Fruit fly (Drosophila melanogaster): ENCODE data around the gene kirre.
A peak's percentile ranks its signal among the peaks of the same experiment; 100 is the strongest.

Gene kirre

DNA sequence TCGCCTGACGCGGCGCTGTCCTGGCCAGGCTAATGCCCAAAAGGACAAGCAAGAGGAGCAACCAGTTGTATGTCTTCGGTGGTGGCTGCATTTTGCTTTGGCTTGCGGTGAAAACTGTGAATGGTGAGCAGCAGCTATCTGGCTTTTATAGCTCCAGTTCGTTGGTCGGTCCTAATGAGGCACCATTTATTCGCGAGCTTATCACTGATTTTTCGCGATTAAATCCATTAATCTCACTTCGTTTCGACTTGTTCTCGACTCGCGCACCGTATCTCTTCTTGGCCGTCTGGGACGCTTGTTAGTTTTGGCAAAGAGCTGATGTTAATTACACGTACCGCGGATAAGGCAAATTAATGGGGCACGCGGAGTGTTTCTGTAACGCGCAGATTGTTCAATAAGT is 136.2 kb downstream of the kirre start, which contains the start of gene CG14417:
TSS of gene CG14417 (minus strand) at position 101 of the 400 bp plus-strand sequence.
- TF ChIP-seq CG9139 (GFP tag; optimal IDR thresholded peaks at IDR 0.05) = no peak
- no peak for TF ChIP-seq Hr4 (GFP tag; optimal IDR thresholded peaks at IDR 0.05)
- TF ChIP-seq CG8119 (GFP tag; IDR thresholded peaks at IDR 0.05) = no peak
- TF ChIP-seq pdm3 (GFP tag; optimal IDR thresholded peaks at IDR 0.05) = no peak

DNA sequence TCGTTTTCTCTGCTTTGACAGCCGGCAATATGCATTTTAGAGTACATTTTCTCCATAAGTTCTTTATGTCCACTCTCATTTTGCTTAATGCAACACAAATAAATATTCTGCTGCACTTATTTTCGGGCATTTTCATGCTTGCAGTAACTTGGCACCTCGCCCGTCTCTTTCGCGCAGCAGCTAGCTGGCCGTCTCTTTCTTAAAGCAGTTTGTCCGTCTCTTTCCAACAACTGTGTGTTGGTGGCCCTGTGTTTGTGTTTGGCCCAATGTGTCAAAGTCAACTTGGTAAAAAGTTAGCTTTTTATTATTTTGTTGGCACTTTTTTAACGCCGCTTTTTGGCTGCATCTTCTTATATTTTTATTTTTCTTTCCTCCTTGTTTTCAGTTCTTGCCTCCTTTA is 136.9 kb downstream of the kirre start:
- TF ChIP-seq Ets96B (tag; optimal IDR thresholded peaks at IDR 0.05) (no peak), CG11762 (GFP tag; optimal IDR thresholded peaks at IDR 0.05; ENCODE audit: insufficient read depth) (no peak), salr (GFP tag; optimal IDR thresholded peaks at IDR 0.05) (no peak), acj6 (GFP tag; optimal IDR thresholded peaks at IDR 0.05) (no peak), Eip93F (GFP tag; optimal IDR thresholded peaks at IDR 0.05) (no peak), CG9139 (GFP tag; optimal IDR thresholded peaks at IDR 0.05) (no peak), OdsH (GFP tag; optimal IDR thresholded peaks at IDR 0.05) (no peak), Gug (GFP tag; IDR thresholded peaks at IDR 0.05) (no peak), CG32006 (GFP tag; optimal IDR thresholded peaks at IDR 0.05) (no peak), vri (GFP tag; optimal IDR thresholded peaks at IDR 0.05) (no peak), CG6792 (GFP tag; optimal IDR thresholded peaks at IDR 0.05) (no peak), CG6163 (GFP tag; IDR thresholded peaks at IDR 0.05) (no peak), topi (GFP tag; optimal IDR thresholded peaks at IDR 0.05) (no peak), esn (GFP tag; optimal IDR thresholded peaks at IDR 0.05) (no peak), CG3919 (GFP tag; optimal IDR thresholded peaks at IDR 0.05) (no peak), CG3032 (tag; optimal IDR thresholded peaks at IDR 0.05) (no peak), fkh (GFP tag; optimal IDR thresholded peaks at IDR 0.05) (no peak), CG8119 (GFP tag; IDR thresholded peaks at IDR 0.05) (no peak), CG10631 (GFP tag; optimal IDR thresholded peaks at IDR 0.05) (no peak)

DNA sequence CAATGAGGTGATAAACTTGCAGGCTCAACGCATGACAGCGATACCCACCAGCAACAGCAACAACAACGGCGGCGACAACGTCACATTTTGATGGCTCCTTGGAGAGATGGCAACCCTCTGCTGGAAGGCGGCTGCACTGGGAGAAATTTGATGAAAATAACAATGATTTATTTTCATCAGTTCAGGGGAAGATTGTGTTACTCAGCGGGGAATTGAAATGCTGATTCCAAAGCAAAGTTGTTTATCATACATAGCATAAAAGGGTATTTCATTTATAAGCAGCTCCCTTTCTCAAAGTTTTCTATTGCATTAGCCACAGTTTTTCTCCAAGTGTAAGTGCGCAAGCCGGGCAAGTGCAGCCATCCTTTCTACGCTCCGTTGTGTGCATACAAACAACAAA is 140.5 kb downstream of the kirre start:
- peak; percentile 15 for TF ChIP-seq Hr39 (GFP tag; optimal IDR thresholded peaks at IDR 0.05)
- peak; percentile 75 for TF ChIP-seq Eip78C (GFP tag)
- TF ChIP-seq Sox14 (GFP tag; optimal IDR thresholded peaks at IDR 0.05) = peak; percentile 10
- peak; percentile 29 for TF ChIP-seq CG32006 (GFP tag; optimal IDR thresholded peaks at IDR 0.05)
- TF ChIP-seq CG34406 (GFP tag; optimal IDR thresholded peaks at IDR 0.05) = peak; percentile 2
- no peak for TF ChIP-seq fd85E (GFP tag; optimal IDR thresholded peaks at IDR 0.05)
- no peak for TF ChIP-seq CG6276 (GFP tag; optimal IDR thresholded peaks at IDR 0.05)
- TF ChIP-seq dsx (GFP tag; optimal IDR thresholded peaks at IDR 0.05; ENCODE audit: poor library complexity, severe bottlenecking) = peak; percentile 24
- no peak for TF ChIP-seq Hr38 (GFP tag; optimal IDR thresholded peaks at IDR 0.05)
- peak; percentile 9 for TF ChIP-seq Sox102F (GFP tag; optimal IDR thresholded peaks at IDR 0.05)
- TF ChIP-seq OdsH (GFP tag; optimal IDR thresholded peaks at IDR 0.05) = peak; percentile 24
- TF ChIP-seq Smox (GFP tag; optimal IDR thresholded peaks at IDR 0.05) = peak; percentile 1
- TF ChIP-seq achi (GFP tag; optimal IDR thresholded peaks at IDR 0.05) = peak; percentile 19
- TF ChIP-seq CG1621 (tag; optimal IDR thresholded peaks at IDR 0.05) = peak; percentile 33
- peak; percentile 28 for TF ChIP-seq acj6 (GFP tag; optimal IDR thresholded peaks at IDR 0.05)
- no peak for TF ChIP-seq eg (GFP tag; IDR thresholded peaks at IDR 0.05)
- TF ChIP-seq Ets21C (GFP tag; optimal IDR thresholded peaks at IDR 0.05) = peak; percentile 0
- peak; percentile 8 for TF ChIP-seq Met (GFP tag; optimal IDR thresholded peaks at IDR 0.05)
- TF ChIP-seq esn (GFP tag; optimal IDR thresholded peaks at IDR 0.05) = peak; percentile 4
- TF ChIP-seq fd59A (GFP tag; optimal IDR thresholded peaks at IDR 0.05) = peak; percentile 48
- peak; percentile 42 for TF ChIP-seq CG6808 (GFP tag; optimal IDR thresholded peaks at IDR 0.05)
- TF ChIP-seq pdm3 (GFP tag; optimal IDR thresholded peaks at IDR 0.05) = peak; percentile 45
- peak; percentile 53 for TF ChIP-seq Ets96B (tag; optimal IDR thresholded peaks at IDR 0.05)
- peak; percentile 28 for TF ChIP-seq spab (GFP tag; optimal IDR thresholded peaks at IDR 0.05)
- no peak for TF ChIP-seq CG3032 (tag; optimal IDR thresholded peaks at IDR 0.05)
- TF ChIP-seq salr (GFP tag; optimal IDR thresholded peaks at IDR 0.05) = no peak
- TF ChIP-seq CG15336 (GFP tag; IDR thresholded peaks at IDR 0.05) = peak; percentile 31; the same call in 1 of the 2 replicates
- TF ChIP-seq CG10631 (GFP tag; optimal IDR thresholded peaks at IDR 0.05) = peak; percentile 47
- peak; percentile 20 for TF ChIP-seq CG31627 (GFP tag; optimal IDR thresholded peaks at IDR 0.05)
- peak; percentile 22 for TF ChIP-seq lz (GFP tag; optimal IDR thresholded peaks at IDR 0.05)
- TF ChIP-seq CG10669 (GFP tag; optimal IDR thresholded peaks at IDR 0.05) = peak; percentile 42
- peak; percentile 17 to 28 for TF ChIP-seq ss (GFP tag; optimal IDR thresholded peaks at IDR 0.05)
- no peak for TF ChIP-seq CG8319 (GFP tag; optimal IDR thresholded peaks at IDR 0.05)
- peak; percentile 44; the same call in 1 of the 3 replicates for TF ChIP-seq CG8119 (GFP tag; IDR thresholded peaks at IDR 0.05)
- peak; percentile 54 for TF ChIP-seq svp (GFP tag)
- peak; percentile 18 for TF ChIP-seq cyc (GFP tag; optimal IDR thresholded peaks at IDR 0.05)

Data from whole organism, prepupa.